Fruit fly (Drosophila melanogaster): ENCODE measurements around the gene CG10428.

The CG10428 gene

dm6 chr2L:18946636-18947514, 1.8 kb upstream of the CG10428 start:
- peak; percentile 50 for TF ChIP-seq Blimp-1 (GFP tag; optimal IDR thresholded peaks at IDR 0.05)
- peak; percentile 45 for TF ChIP-seq grau (tag; optimal IDR thresholded peaks at IDR 0.05)
- peak; percentile 43 for TF ChIP-seq D19A (tag; optimal IDR thresholded peaks at IDR 0.05)
- peak; percentile 44 for TF ChIP-seq unpg (GFP tag; optimal IDR thresholded peaks at IDR 0.05)
- TF ChIP-seq CG2712 (tag; optimal IDR thresholded peaks at IDR 0.05): peak; percentile 77
- no peak for TF ChIP-seq CG10654 (GFP tag; optimal IDR thresholded peaks at IDR 0.05)
- TF ChIP-seq h (optimal IDR thresholded peaks at IDR 0.05): peak; percentile 51
- TF ChIP-seq tll (GFP tag; optimal IDR thresholded peaks at IDR 0.05): no peak
- peak; percentile 36 for TF ChIP-seq CG2678 (tag; optimal IDR thresholded peaks at IDR 0.05)
- peak; percentile 70 for TF ChIP-seq CG17361 (GFP tag; IDR thresholded peaks at IDR 0.05)
- no peak for TF ChIP-seq Six4 (GFP tag; optimal IDR thresholded peaks at IDR 0.05)
- TF ChIP-seq tgo (GFP tag; IDR thresholded peaks at IDR 0.05): no peak
- no peak for TF ChIP-seq HmgD (GFP tag; optimal IDR thresholded peaks at IDR 0.05)
- no peak for TF ChIP-seq ab (GFP tag; optimal IDR thresholded peaks at IDR 0.05)
- TF ChIP-seq CG15696 (tag; optimal IDR thresholded peaks at IDR 0.05): peak; percentile 59
- peak; percentile 14 for TF ChIP-seq CG6254 (GFP tag; optimal IDR thresholded peaks at IDR 0.05)
- TF ChIP-seq Ptx1 (GFP tag; IDR thresholded peaks at IDR 0.05): 0 out of 2 replicates have a peak, but pooled peaks have one; percentile 17
- no peak for TF ChIP-seq gro (GFP tag; optimal IDR thresholded peaks at IDR 0.05)
- TF ChIP-seq CG17829 (tag; optimal IDR thresholded peaks at IDR 0.05): peak; percentile 69
- TF ChIP-seq E2f1 (GFP tag; IDR thresholded peaks at IDR 0.05): no peak
- peak; percentile 61 for TF ChIP-seq gsb-n (tag; optimal IDR thresholded peaks at IDR 0.05)
- TF ChIP-seq CG8388 (GFP tag; optimal IDR thresholded peaks at IDR 0.05): peak; percentile 53
- TF ChIP-seq CG12391 (tag; optimal IDR thresholded peaks at IDR 0.05): peak; percentile 59
- peak; percentile 58 for TF ChIP-seq CG31441 (GFP tag; IDR thresholded peaks at IDR 0.05)
- no peak for TF ChIP-seq CG10959 (GFP tag; IDR thresholded peaks at IDR 0.05)
- TF ChIP-seq zf30C (GFP tag; optimal IDR thresholded peaks at IDR 0.05): peak; percentile 63
- TF ChIP-seq CG4424 (GFP tag; optimal IDR thresholded peaks at IDR 0.05): peak; percentile 35
- TF ChIP-seq Xrp1 (GFP tag; IDR thresholded peaks at IDR 0.05): peak; percentile 51; the same call in 1 of the 2 replicates
- TF ChIP-seq Oli (tag; optimal IDR thresholded peaks at IDR 0.05): peak; percentile 29
- peak; percentile 43 for TF ChIP-seq Sox102F (GFP tag; optimal IDR thresholded peaks at IDR 0.05)
- no peak for TF ChIP-seq CG10321 (GFP tag; IDR thresholded peaks at IDR 0.05)
- TF ChIP-seq HLHmδ (GFP tag; optimal IDR thresholded peaks at IDR 0.05): peak; percentile 60
- TF ChIP-seq z (GFP tag; IDR thresholded peaks at IDR 0.05): peak; percentile 78; the same call in 2 of the 3 replicates
- TF ChIP-seq CG7556 (GFP tag; optimal IDR thresholded peaks at IDR 0.05): peak; percentile 21
- TF ChIP-seq row (GFP tag; IDR thresholded peaks at IDR 0.05): 0 out of 3 replicates have a peak, but pooled peaks have one; percentile 29
- 0 out of 3 replicates have a peak, but pooled peaks have one; percentile 12 for TF ChIP-seq Aef1 (GFP tag; IDR thresholded peaks at IDR 0.05)
- no peak for TF ChIP-seq hkb (optimal IDR thresholded peaks at IDR 0.05)
- TF ChIP-seq hkb (GFP tag; IDR thresholded peaks at IDR 0.05): 0 out of 2 replicates have a peak, but pooled peaks have one; percentile 7
- peak; percentile 83 for TF ChIP-seq dmrt11E (tag; optimal IDR thresholded peaks at IDR 0.05)
- TF ChIP-seq bbx (GFP tag; IDR thresholded peaks at IDR 0.05; ENCODE audit: partially characterized antibody): peak; percentile 39
- TF ChIP-seq Taf1 (GFP tag; IDR thresholded peaks at IDR 0.05): no peak
- TF ChIP-seq dmrt99B (tag; optimal IDR thresholded peaks at IDR 0.05): peak; percentile 8
- TF ChIP-seq CG14710 (tag; optimal IDR thresholded peaks at IDR 0.05): peak; percentile 64
- TF ChIP-seq CG14014 (GFP tag; IDR thresholded peaks at IDR 0.05): 0 out of 2 replicates have a peak, but pooled peaks have one; percentile 29
- peak; percentile 46 for TF ChIP-seq CG7839 (tag; optimal IDR thresholded peaks at IDR 0.05)
- peak; percentile 23 for TF ChIP-seq CG13424 (tag; optimal IDR thresholded peaks at IDR 0.05)
- no peak for TF ChIP-seq ssp (GFP tag; IDR thresholded peaks at IDR 0.05)
- no peak for TF ChIP-seq toy (GFP tag; IDR thresholded peaks at IDR 0.05)
